Worm (Caenorhabditis elegans): Measurements from ENCODE around the gene mbr-1.

DNA sequence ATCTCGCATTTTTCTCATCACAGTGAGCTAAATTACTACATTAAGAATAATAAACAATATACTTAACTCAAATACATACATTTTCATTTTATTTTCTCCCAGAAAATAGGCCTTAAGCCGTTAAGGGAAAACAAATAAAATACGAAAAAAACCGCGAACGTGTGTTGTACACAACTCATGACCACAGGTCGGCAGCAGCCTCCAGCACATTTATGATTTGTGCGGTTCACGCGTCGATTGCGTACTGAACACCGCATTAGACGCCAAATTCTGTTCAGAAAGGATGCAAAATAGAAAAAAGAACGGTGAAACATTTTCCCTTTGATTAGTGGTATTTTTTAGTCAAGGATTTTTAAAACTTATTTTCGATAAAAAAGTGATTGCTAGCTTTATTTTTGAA is 42.7 kb downstream of the mbr-1 start:
- no peak for TF ChIP-seq nhr-76 (tag; optimal IDR thresholded peaks at IDR 0.05)
- no peak for TF ChIP-seq zag-1 (tag; optimal IDR thresholded peaks at IDR 0.05)
- TF ChIP-seq unc-130 (tag; optimal IDR thresholded peaks at IDR 0.05), result no peak
- TF ChIP-seq ama-1 (optimal IDR thresholded peaks at IDR 0.05), result no peak
